Worm (Caenorhabditis elegans): ENCODE results near the gene nac-1.

DNA sequence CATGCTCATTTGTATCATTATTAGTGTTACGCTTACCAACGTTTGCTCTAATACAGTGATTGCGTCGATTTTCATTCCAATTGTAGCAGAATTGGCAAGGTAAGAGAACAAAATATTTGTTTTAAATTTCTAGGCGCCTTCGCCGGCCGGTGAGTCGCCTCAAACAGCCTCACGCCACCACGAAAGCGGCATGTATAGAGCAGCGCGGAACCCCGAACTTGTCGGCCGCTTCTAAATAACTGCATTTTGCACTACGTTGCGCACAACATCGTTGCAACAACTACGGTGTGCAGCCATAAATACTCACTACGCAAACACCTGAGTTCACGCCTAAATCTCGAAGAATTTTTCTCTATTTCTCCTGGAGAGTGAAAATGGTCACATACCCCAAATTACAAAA is 2.2 kb downstream of the nac-1 start:
- TF ChIP-seq tab-1 (GFP tag; IDR thresholded peaks at IDR 0.05): no peak
- TF ChIP-seq med-1 (GFP tag; optimal IDR thresholded peaks at IDR 0.05; ENCODE audit: insufficient read depth): no peak
- TF ChIP-seq flt-1 (GFP tag; IDR thresholded peaks at IDR 0.05): no peak
- no peak for TF ChIP-seq ztf-29 (GFP tag; IDR thresholded peaks at IDR 0.05)
- TF ChIP-seq klf-2 (GFP tag; conservative IDR thresholded peaks at IDR 0.05): no peak
- TF ChIP-seq cog-1 (tag; optimal IDR thresholded peaks at IDR 0.05): no peak
- TF ChIP-seq T22C8.4 (GFP tag; IDR thresholded peaks at IDR 0.05): no peak
- no peak for TF ChIP-seq ref-1 (GFP tag; conservative IDR thresholded peaks at IDR 0.05)
